Worm (Caenorhabditis elegans) whole organism, L3 larva: Measurements from ENCODE around the gene gad-3.
A peak's percentile ranks its signal among the peaks of the same experiment; 100 is the strongest.

Experiments used
- mdl-1 ChIP-seq: fragments of 150-350 bp; optimal IDR thresholded peaks from 2 replicates; lab custom pipeline; 2014; ENCODE audit warnings: missing biosample characterization, missing genetic modification characterization
- nhr-25 ChIP-seq: sonication (generic microtip); optimal IDR thresholded peaks from 2 replicates; lab custom pipeline; 2017; ENCODE audit warnings: missing biosample characterization, missing genetic modification characterization
- zag-1 ChIP-seq: fragments of 150-350 bp; optimal IDR thresholded peaks from 2 replicates; lab custom pipeline; 2014; ENCODE audit warnings: missing biosample characterization, missing genetic modification characterization

DNA sequence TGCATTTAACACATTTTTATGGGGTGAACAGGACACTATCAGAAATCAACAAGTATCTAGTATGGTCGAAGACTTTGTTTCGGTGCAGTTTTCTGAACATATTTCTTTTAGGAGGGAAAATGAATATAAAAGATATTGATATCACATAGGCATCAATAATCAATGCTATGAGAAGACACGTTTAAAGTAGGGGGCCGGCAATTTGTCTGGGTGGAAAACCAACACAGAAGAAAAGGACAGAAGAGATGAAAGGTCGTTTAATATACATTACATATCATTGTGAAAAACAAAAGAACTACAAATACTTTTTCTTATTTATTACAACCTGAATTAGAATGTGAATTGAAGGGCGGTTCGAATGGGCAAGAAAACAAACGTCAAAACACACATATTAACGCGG, 20.5 kb downstream of the gad-3 start:
- peak; percentile 16 for TF ChIP-seq nhr-25 (tag; lab: Kevin White, UChicago)
- TF ChIP-seq mdl-1 (tag; lab: Kevin White, UChicago): no peak
- no peak for TF ChIP-seq zag-1
